Worm (Caenorhabditis elegans) whole organism, young adult: Measurements from ENCODE around the gene B0524.5.

Source experiments
- nfya-1 ChIP-seq: sonication (generic microtip); optimal IDR thresholded peaks from 2 replicates; lab custom pipeline; 2017; ENCODE audit warnings: antibody characterized with exemption, missing compliant biosample characterization, missing genetic modification characterization, borderline replicate concordance; ENCODE audit not compliant: insufficient read depth
- snpc-1.1 ChIP-seq: sonication (generic microtip); optimal IDR thresholded peaks from 2 replicates; lab custom pipeline; 2017; ENCODE audit warnings: missing genetic modification characterization, mild to moderate bottlenecking, missing compliant biosample characterization, antibody characterized with exemption, moderate library complexity, missing genotype, missing genetic modification reagents; ENCODE audit not compliant: insufficient read depth

DNA sequence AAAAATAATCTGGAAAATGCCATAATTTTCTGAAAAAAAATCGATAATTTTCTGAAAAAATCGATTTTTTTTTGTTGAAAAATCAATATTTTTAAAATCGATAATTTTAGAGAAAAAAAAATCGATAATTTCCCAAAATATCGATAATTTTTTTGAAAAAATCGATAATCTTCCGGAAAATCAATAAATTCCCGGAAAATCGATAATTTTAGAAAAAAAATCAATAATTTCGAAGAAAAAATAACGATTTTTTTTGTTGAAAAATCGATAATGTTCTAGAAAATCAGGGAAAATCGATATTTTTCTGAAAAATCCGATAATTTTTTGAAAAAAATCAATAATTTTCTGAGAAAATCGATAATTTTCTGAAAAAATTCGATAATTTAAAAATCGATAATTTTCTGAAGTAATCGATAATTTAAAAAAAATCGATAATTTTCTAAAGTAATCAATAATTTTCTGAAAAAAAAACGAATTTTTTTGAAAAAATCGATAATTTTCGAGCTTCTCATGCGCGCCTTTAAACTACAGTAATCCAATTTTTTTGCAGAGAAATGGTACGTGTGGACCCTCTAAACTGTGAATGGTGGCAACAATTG is 17.3 kb downstream of the B0524.5 start:
- TF ChIP-seq snpc-1.1 (tag; lab: Kevin White, UChicago) (no peak), nfya-1 (tag; lab: Kevin White, UChicago) (no peak)
